Worm (Caenorhabditis elegans) whole organism, L2 larva: ENCODE measurements around the gene ZK381.8.

Experiments
- ama-1 ChIP-seq: fragments of 150-350 bp; optimal IDR thresholded peaks from 2 replicates; lab custom pipeline; 2018; ENCODE audit warnings: inconsistent platforms
- elt-3 ChIP-seq: sonication (generic microtip); optimal IDR thresholded peaks from 2 replicates; lab custom pipeline; 2017; ENCODE audit warnings: missing biosample characterization, missing genetic modification characterization
- fos-1 ChIP-seq: fragments of 150-350 bp; optimal IDR thresholded peaks from 2 replicates; lab custom pipeline; 2014; ENCODE audit warnings: missing biosample characterization, missing genetic modification characterization
- lin-11 ChIP-seq: fragments of 150-350 bp; sonication (generic microtip); optimal IDR thresholded peaks from 2 replicates; lab custom pipeline; 2014; ENCODE audit warnings: missing biosample characterization, missing genetic modification characterization, inconsistent platforms, mixed read lengths
- lin-13 ChIP-seq: fragments of 150-350 bp; optimal IDR thresholded peaks from 2 replicates; lab custom pipeline; 2014; ENCODE audit warnings: missing biosample characterization, missing genetic modification reagents, missing genetic modification characterization
- lin-39 ChIP-seq: fragments of 150-350 bp; optimal IDR thresholded peaks from 2 replicates; lab custom pipeline; 2014; ENCODE audit warnings: missing biosample characterization, missing genetic modification reagents, missing genetic modification characterization
- skn-1 ChIP-seq: sonication (generic microtip); optimal IDR thresholded peaks from 2 replicates; lab custom pipeline; 2017; ENCODE audit warnings: missing biosample characterization, missing genetic modification characterization
- unc-62 ChIP-seq: fragments of 150-350 bp; optimal IDR thresholded peaks from 2 replicates; lab custom pipeline; 2014; ENCODE audit warnings: missing biosample characterization, missing genetic modification reagents, missing genetic modification characterization
- zag-1 ChIP-seq: fragments of 150-350 bp; optimal IDR thresholded peaks from 2 replicates; lab custom pipeline; 2014; ENCODE audit warnings: missing biosample characterization, missing genetic modification characterization
- ztf-4 ChIP-seq: fragments of 150-350 bp; optimal IDR thresholded peaks from 2 replicates; lab custom pipeline; 2014; ENCODE audit warnings: missing biosample characterization, missing genetic modification characterization

DNA sequence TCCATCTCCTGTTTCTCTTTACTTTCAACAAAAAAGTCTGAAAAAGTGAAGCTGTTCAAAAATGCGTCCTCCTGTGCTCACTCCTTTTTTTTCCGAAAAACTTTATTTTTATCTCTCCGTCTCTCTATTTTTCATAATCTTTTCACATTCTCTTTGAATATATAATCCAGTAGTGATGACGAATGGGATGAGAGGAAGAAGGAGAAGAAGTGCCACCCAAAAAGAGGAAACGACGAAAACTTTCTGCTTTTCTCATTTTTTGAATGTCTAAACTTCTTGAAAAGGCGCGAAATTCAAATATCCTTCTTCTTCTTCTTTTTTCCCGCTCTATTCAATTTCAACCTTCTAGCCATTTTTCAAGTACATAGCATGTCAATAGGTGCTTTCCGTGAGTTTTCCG lies 15.5 kb downstream of the ZK381.8 start:
- TF ChIP-seq fos-1 (tag; lab: Kevin White, UChicago) (no peak), unc-62 (GFP tag; lab: Kevin White, UChicago) (no peak), zag-1 (tag; lab: Kevin White, UChicago) (no peak), ama-1 (lab: Kevin White, UChicago) (no peak), lin-13 (GFP tag; lab: Kevin White, UChicago) (no peak), skn-1 (tag; lab: Kevin White, UChicago) (no peak), lin-11 (tag; lab: Kevin White, UChicago) (no peak), elt-3 (tag; lab: Kevin White, UChicago) (no peak), lin-39 (tag; lab: Kevin White, UChicago) (no peak), ztf-4 (tag; lab: Kevin White, UChicago) (no peak)
